Worm (Caenorhabditis elegans): ENCODE results near the gene C38C5.1.

DNA sequence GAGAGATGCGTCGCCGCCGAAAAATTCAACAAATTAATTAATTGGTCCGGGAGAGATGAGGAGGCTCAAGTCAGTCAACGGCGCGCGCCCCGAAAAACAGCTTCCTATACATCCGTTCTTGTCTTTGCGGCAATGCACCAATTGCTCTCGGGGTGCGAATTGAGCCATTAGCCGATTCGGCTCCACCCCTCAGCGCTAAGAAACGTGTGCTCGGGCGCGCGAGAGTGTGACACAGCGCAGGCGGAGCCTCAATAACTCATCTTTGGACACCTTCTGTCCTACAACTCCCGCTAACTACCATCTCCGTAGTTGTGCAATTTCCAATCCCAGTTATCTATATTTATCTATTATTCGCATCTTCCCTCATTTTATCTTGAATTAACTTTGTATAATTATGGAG, 14.8 kb downstream of the C38C5.1 start:
- no peak for TF ChIP-seq nhr-10 (tag; optimal IDR thresholded peaks at IDR 0.05)
- no peak for TF ChIP-seq lsy-2 (tag; optimal IDR thresholded peaks at IDR 0.05)
- no peak for TF ChIP-seq ama-1 (optimal IDR thresholded peaks at IDR 0.05)
- no peak for TF ChIP-seq ceh-82 (tag; optimal IDR thresholded peaks at IDR 0.05)
- no peak for TF ChIP-seq nhr-12 (tag; optimal IDR thresholded peaks at IDR 0.05)
- TF ChIP-seq blmp-1 (tag; optimal IDR thresholded peaks at IDR 0.05; ENCODE audit: insufficient read depth) = no peak
- no peak for TF ChIP-seq lin-39 (tag; optimal IDR thresholded peaks at IDR 0.05)
- TF ChIP-seq fos-1 (tag; optimal IDR thresholded peaks at IDR 0.05) = no peak
- no peak for TF ChIP-seq nhr-237 (tag; optimal IDR thresholded peaks at IDR 0.05)
- no peak for TF ChIP-seq nhr-77 (tag; optimal IDR thresholded peaks at IDR 0.05)
- no peak for TF ChIP-seq unc-55 (GFP tag; optimal IDR thresholded peaks at IDR 0.05)
- TF ChIP-seq ztf-11 (tag; optimal IDR thresholded peaks at IDR 0.05) = no peak
- no peak for TF ChIP-seq crh-2 (tag; optimal IDR thresholded peaks at IDR 0.05)
